Fruit fly (Drosophila melanogaster) whole organism, embryonic: ENCODE results near the gene CG6041.

Experiments
- Antp ChIP-seq: fragments of 200-800 bp; sonication (Bioruptor generic); optimal IDR thresholded peaks from 3 replicates; lab custom pipeline; 2016; ENCODE audit warnings: missing biosample characterization, missing genetic modification characterization
- Asciz ChIP-seq: fragments of 200-800 bp; sonication (Bioruptor generic); optimal IDR thresholded peaks from 2 replicates; lab custom pipeline; 2017; ENCODE audit warnings: missing biosample characterization, mild to moderate bottlenecking, missing genetic modification characterization, missing genetic modification reagents
- CG10209 ChIP-seq: fragments of 200-800 bp; sonication (Bioruptor generic); optimal IDR thresholded peaks from 3 replicates; lab custom pipeline; 2017; ENCODE audit warnings: missing biosample characterization, mild to moderate bottlenecking, missing genetic modification characterization, missing genetic modification reagents
- CG10274 ChIP-seq: fragments of 200-800 bp; sonication (Bioruptor generic); optimal IDR thresholded peaks from 3 replicates; lab custom pipeline; 2017; ENCODE audit warnings: missing biosample characterization, mild to moderate bottlenecking, missing genetic modification characterization
- CG11696 ChIP-seq: fragments of 200-800 bp; sonication (Bioruptor generic); IDR thresholded peaks from 2 replicates; pipeline ENCODE4 v1.3.6; 2022; ENCODE audit warnings: missing biosample characterization, missing genetic modification characterization
- CG12155 ChIP-seq: fragments of 200-800 bp; sonication (Bioruptor generic); optimal IDR thresholded peaks from 3 replicates; lab custom pipeline; 2016; ENCODE audit warnings: missing biosample characterization, missing genetic modification characterization
- CG13624 ChIP-seq: fragments of 200-800 bp; sonication (Bioruptor generic); optimal IDR thresholded peaks from 2 replicates; lab custom pipeline; 2016; ENCODE audit warnings: missing biosample characterization, missing genetic modification characterization
- CG14050 ChIP-seq: fragments of 200-800 bp; sonication (Bioruptor generic); IDR thresholded peaks from 3 replicates; pipeline ENCODE4 v1.3.6; 2022; ENCODE audit warnings: missing biosample characterization, missing genetic modification characterization
- CG15073 ChIP-seq: fragments of 200-800 bp; sonication (Bioruptor generic); optimal IDR thresholded peaks from 2 replicates; lab custom pipeline; 2016; ENCODE audit warnings: missing biosample characterization, missing genetic modification characterization
- CG1603 ChIP-seq: fragments of 200-800 bp; sonication (Bioruptor generic); optimal IDR thresholded peaks from 2 replicates; lab custom pipeline; 2019; ENCODE audit warnings: missing biosample characterization, mild to moderate bottlenecking, missing genetic modification characterization, moderate library complexity
- CG17328 ChIP-seq: fragments of 200-800 bp; sonication (Bioruptor generic); IDR thresholded peaks from 2 replicates; pipeline ENCODE4 v1.3.6; 2022; ENCODE audit warnings: missing biosample characterization, missing genetic modification characterization
- CG17359 ChIP-seq: fragments of 200-800 bp; sonication (Bioruptor generic); optimal IDR thresholded peaks from 3 replicates; lab custom pipeline; 2018; ENCODE audit warnings: missing biosample characterization, mild to moderate bottlenecking, missing genetic modification characterization, moderate library complexity
- CG17361 ChIP-seq: fragments of 200-800 bp; sonication (Bioruptor generic); IDR thresholded peaks from 3 replicates; pipeline ENCODE4 v1.3.6; 2022; ENCODE audit warnings: missing biosample characterization, missing genetic modification characterization
- CG17612 ChIP-seq: fragments of 200-800 bp; sonication (Bioruptor generic); IDR thresholded peaks from 2 replicates; pipeline ENCODE4 v1.3.6; 2022; ENCODE audit warnings: missing biosample characterization, missing genetic modification characterization
- CG2120 ChIP-seq: fragments of 200-800 bp; sonication (Bioruptor generic); optimal IDR thresholded peaks from 3 replicates; lab custom pipeline; 2016; ENCODE audit warnings: missing biosample characterization, missing genetic modification characterization
- CG3407 ChIP-seq: fragments of 200-800 bp; sonication (Bioruptor generic); optimal IDR thresholded peaks from 2 replicates; lab custom pipeline; 2018; ENCODE audit warnings: missing biosample characterization, mild to moderate bottlenecking, missing genetic modification characterization
- CG4404 ChIP-seq: fragments of 200-800 bp; sonication (Bioruptor generic); IDR thresholded peaks from 2 replicates; pipeline ENCODE4 v1.3.6; 2022; ENCODE audit warnings: missing biosample characterization, missing genetic modification characterization
- CG4820 ChIP-seq: fragments of 200-800 bp; sonication (Bioruptor generic); optimal IDR thresholded peaks from 3 replicates; lab custom pipeline; 2016; ENCODE audit warnings: missing biosample characterization, missing genetic modification characterization
- CG7556 ChIP-seq: fragments of 200-800 bp; sonication (Bioruptor generic); optimal IDR thresholded peaks from 2 replicates; lab custom pipeline; 2017; ENCODE audit warnings: missing biosample characterization, mild to moderate bottlenecking, missing genetic modification characterization
- CG9817 ChIP-seq: fragments of 200-800 bp; sonication (Bioruptor generic); optimal IDR thresholded peaks from 2 replicates; lab custom pipeline; 2018; ENCODE audit warnings: missing biosample characterization, mild to moderate bottlenecking, missing genetic modification characterization, moderate library complexity
- CoRest ChIP-seq: fragments of 200-800 bp; sonication (Bioruptor generic); optimal IDR thresholded peaks from 3 replicates; lab custom pipeline; 2018; ENCODE audit warnings: missing biosample characterization, mild to moderate bottlenecking, missing genetic modification characterization, moderate library complexity
- Dll ChIP-seq: fragments of 200-800 bp; sonication (Bioruptor generic); IDR thresholded peaks from 4 replicates; pipeline ENCODE4 v1.3.6; 2022; ENCODE audit warnings: missing biosample characterization, missing genetic modification characterization; ENCODE audit not compliant: partially characterized antibody
- Doc2 ChIP-seq: fragments of 200-800 bp; sonication (Bioruptor generic); IDR thresholded peaks from 2 replicates; pipeline ENCODE4 v1.3.6; 2022; ENCODE audit warnings: missing biosample characterization, missing genetic modification characterization
- GATAe ChIP-seq: fragments of 200-800 bp; sonication (Bioruptor generic); conservative IDR thresholded peaks from 2 replicates; pipeline ENCODE4 v1.3.6; 2022; ENCODE audit warnings: missing biosample characterization, missing genetic modification characterization
- Gsc ChIP-seq: fragments of 200-800 bp; sonication (Bioruptor generic); IDR thresholded peaks from 2 replicates; pipeline ENCODE4 v1.3.6; 2022; ENCODE audit warnings: missing biosample characterization, missing genetic modification characterization
- HLH54F ChIP-seq: fragments of 200-800 bp; sonication (Bioruptor generic); optimal IDR thresholded peaks from 3 replicates; lab custom pipeline; 2016; ENCODE audit warnings: missing biosample characterization, missing genetic modification characterization
- Max ChIP-seq: fragments of 200-800 bp; sonication (Bioruptor generic); optimal IDR thresholded peaks from 2 replicates; lab custom pipeline; 2016; ENCODE audit warnings: missing biosample characterization, mild to moderate bottlenecking, missing genetic modification characterization
- Mes4 ChIP-seq: fragments of 200-800 bp; sonication (Bioruptor generic); optimal IDR thresholded peaks from 2 replicates; lab custom pipeline; 2016; ENCODE audit warnings: missing biosample characterization, missing genetic modification characterization
- Neu2 ChIP-seq: fragments of 200-800 bp; sonication (Bioruptor generic); optimal IDR thresholded peaks from 3 replicates; lab custom pipeline; 2016; ENCODE audit warnings: missing biosample characterization, missing genetic modification characterization, borderline replicate concordance
- Poxn ChIP-seq: fragments of 200-800 bp; sonication (Bioruptor generic); IDR thresholded peaks from 2 replicates; pipeline ENCODE4 v1.3.6; 2022; ENCODE audit warnings: missing biosample characterization, missing genetic modification characterization
- Rx ChIP-seq: fragments of 200-800 bp; sonication (Bioruptor generic); IDR thresholded peaks from 2 replicates; pipeline ENCODE4 v1.3.6; 2022; ENCODE audit warnings: missing biosample characterization, missing genetic modification characterization
- cad ChIP-seq: fragments of >200 bp; optimal IDR thresholded peaks from 2 replicates; lab custom pipeline; 2017; ENCODE audit warnings: missing biosample characterization, missing genetic modification characterization
- chm ChIP-seq: fragments of 200-800 bp; sonication (Bioruptor generic); IDR thresholded peaks from 2 replicates; pipeline ENCODE4 v1.3.6; 2022; ENCODE audit warnings: missing biosample characterization, missing genetic modification characterization
- dati ChIP-seq: fragments of 200-800 bp; sonication (Bioruptor generic); IDR thresholded peaks from 2 replicates; pipeline ENCODE4 v1.3.6; 2022; ENCODE audit warnings: missing biosample characterization, missing genetic modification characterization
- dmrt99B ChIP-seq: fragments of 200-800 bp; sonication (Bioruptor generic); optimal IDR thresholded peaks from 2 replicates; lab custom pipeline; 2018; ENCODE audit warnings: missing biosample characterization, mild to moderate bottlenecking, missing genetic modification characterization, moderate library complexity
- fd64A ChIP-seq: fragments of 200-800 bp; sonication (Bioruptor generic); optimal IDR thresholded peaks from 3 replicates; lab custom pipeline; 2018; ENCODE audit warnings: missing biosample characterization, mild to moderate bottlenecking, missing genetic modification characterization
- gce ChIP-seq: fragments of 200-800 bp; sonication (Bioruptor generic); IDR thresholded peaks from 3 replicates; pipeline ENCODE4 v1.3.6; 2022; ENCODE audit warnings: missing biosample characterization, missing genetic modification characterization
- hth ChIP-seq: fragments of >200 bp; optimal IDR thresholded peaks from 2 replicates; lab custom pipeline; 2017; ENCODE audit warnings: inconsistent platforms
- lilli ChIP-seq: fragments of 200-800 bp; sonication (Bioruptor generic); optimal IDR thresholded peaks from 3 replicates; lab custom pipeline; 2016; ENCODE audit warnings: missing biosample characterization, missing genetic modification characterization
- luna ChIP-seq: fragments of 200-800 bp; sonication (Bioruptor generic); optimal IDR thresholded peaks from 2 replicates; lab custom pipeline; 2016; ENCODE audit warnings: missing biosample characterization, missing genetic modification characterization
- maf-S ChIP-seq: fragments of 200-800 bp; sonication (Bioruptor generic); optimal IDR thresholded peaks from 2 replicates; lab custom pipeline; 2016; ENCODE audit warnings: missing biosample characterization, missing genetic modification characterization
- mirr ChIP-seq: fragments of 200-800 bp; sonication (Bioruptor generic); optimal IDR thresholded peaks from 3 replicates; lab custom pipeline; 2018; ENCODE audit warnings: missing biosample characterization, mild to moderate bottlenecking, missing genetic modification characterization
- nerfin-1 ChIP-seq: fragments of 200-800 bp; sonication (Bioruptor generic); optimal IDR thresholded peaks from 3 replicates; lab custom pipeline; 2019; ENCODE audit warnings: missing biosample characterization, mild to moderate bottlenecking, missing genetic modification characterization, moderate library complexity
- oc ChIP-seq: fragments of 200-800 bp; sonication (Bioruptor generic); optimal IDR thresholded peaks from 2 replicates; lab custom pipeline; 2018; ENCODE audit warnings: missing biosample characterization, mild to moderate bottlenecking, missing genetic modification characterization, moderate library complexity
- pan ChIP-seq, 4 experiments: fragments of >200 bp in 3 of 4; fragments of 200-800 bp in 1 of 4; sonication (Bioruptor generic) in 1 of 4; optimal IDR thresholded peaks in 3 of 4; IDR thresholded peaks in 1 of 4; 2 replicates each; pipeline versions ENCODE4 v1.3.6 to Lab custom; 2017 to 2022; ENCODE audit warnings: missing biosample characterization in 2 of 4, missing genetic modification characterization in 2 of 4, mixed read lengths in 1 of 4
- sens-2 ChIP-seq: fragments of 200-800 bp; sonication (Bioruptor generic); IDR thresholded peaks from 2 replicates; pipeline ENCODE4 v1.3.6; 2022; ENCODE audit warnings: missing biosample characterization, missing genetic modification characterization
- sna ChIP-seq: fragments of 200-800 bp; sonication (Bioruptor generic); IDR thresholded peaks from 2 replicates; pipeline ENCODE4 v1.3.6; 2022; ENCODE audit warnings: missing biosample characterization, missing genetic modification characterization; ENCODE audit not compliant: partially characterized antibody
- stwl ChIP-seq: fragments of 200-800 bp; sonication (Bioruptor generic); optimal IDR thresholded peaks from 3 replicates; lab custom pipeline; 2018; ENCODE audit warnings: missing biosample characterization, mild to moderate bottlenecking, missing genetic modification characterization, moderate library complexity
- zen2 ChIP-seq: fragments of 200-800 bp; sonication (Bioruptor generic); IDR thresholded peaks from 3 replicates; pipeline ENCODE4 v1.3.6; 2022; ENCODE audit warnings: missing biosample characterization, missing genetic modification characterization; ENCODE audit not compliant: partially characterized antibody

CG6041 gene

DNA sequence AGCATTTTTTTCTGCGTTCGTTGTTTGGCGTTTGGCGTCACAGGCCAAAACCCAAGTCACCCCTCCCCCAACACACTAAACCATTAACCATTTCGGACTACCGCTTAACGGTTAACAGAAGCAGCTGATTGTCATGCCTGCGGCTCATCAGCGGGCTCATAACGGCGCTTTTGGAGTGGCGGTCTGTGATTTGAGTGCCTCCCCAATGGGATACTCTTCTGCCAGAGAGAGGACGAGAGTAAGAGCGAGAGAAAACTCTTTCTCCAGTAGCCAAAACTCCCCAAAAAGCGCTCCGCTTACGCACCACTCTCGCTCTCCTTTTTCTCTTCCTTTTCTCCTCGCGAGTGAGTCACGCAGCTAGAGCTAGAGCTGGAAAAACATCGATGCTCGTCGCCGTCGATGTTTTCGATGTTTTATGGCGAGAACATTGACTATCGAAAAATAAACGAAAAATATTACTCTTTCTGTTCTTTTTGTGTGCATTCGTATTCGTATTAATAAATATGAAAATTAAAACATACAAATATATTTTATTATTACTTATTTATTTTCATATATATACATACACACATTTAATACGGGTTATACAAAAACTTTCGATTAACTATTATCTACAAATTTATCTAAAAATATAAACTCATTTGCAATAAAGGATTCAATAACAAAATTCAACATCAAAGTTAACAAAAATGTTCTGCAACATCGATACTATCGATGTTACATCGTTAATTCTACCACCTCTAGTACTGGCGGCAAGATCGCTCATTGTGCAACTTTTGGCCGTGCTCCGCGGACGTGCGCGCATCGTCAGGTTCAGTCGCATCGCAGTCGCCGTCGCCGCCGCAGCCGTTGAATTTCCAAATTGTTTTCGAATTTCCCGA, 17.8 kb downstream of the CG6041 start, which contains the start of gene Grip (continued):
- TF ChIP-seq dati (GFP tag; lab: Robert Waterston, UW), result no peak
- peak; percentile 73 for TF ChIP-seq CG17361 (GFP tag; lab: Robert Waterston, UW)
- TF ChIP-seq maf-S (GFP tag; lab: Kevin White, UChicago), result no peak
- no peak for TF ChIP-seq hth (lab: Kevin White, UChicago)
- no peak for TF ChIP-seq Rx (GFP tag; lab: Robert Waterston, UW)
- no peak for TF ChIP-seq GATAe (GFP tag; lab: Robert Waterston, UW)
- peak; percentile 25; the same call in 2 of the 3 replicates for TF ChIP-seq zen2
- TF ChIP-seq CG10209 (GFP tag; lab: Kevin White, UChicago), result peak; percentile 26
- TF ChIP-seq CG17359 (tag; lab: Kevin White, UChicago), result peak; percentile 16
- no peak for TF ChIP-seq pan (optimal IDR thresholded peaks at IDR 0.05; lab: Kevin White, UChicago)
- TF ChIP-seq pan (GFP tag; optimal IDR thresholded peaks at IDR 0.05 in 1 of 2, IDR thresholded peaks at IDR 0.05 in 1 of 2), result peak in 1 of 2 experiments; percentile 38
- TF ChIP-seq CG11696, result no peak
- TF ChIP-seq Poxn (GFP tag; lab: Robert Waterston, UW), result no peak
- TF ChIP-seq CoRest (tag; lab: Kevin White, UChicago), result peak; percentile 62
- TF ChIP-seq CG3407, result no peak
- no peak for TF ChIP-seq CG13624 (GFP tag; lab: Kevin White, UChicago)
- TF ChIP-seq Max (GFP tag; lab: Kevin White, UChicago), result peak; percentile 6
- no peak for TF ChIP-seq Gsc (GFP tag; lab: Robert Waterston, UW)
- TF ChIP-seq CG9817 (tag; lab: Kevin White, UChicago), result peak; percentile 12
- TF ChIP-seq CG17328 (GFP tag; lab: Robert Waterston, UW), result peak; percentile 17; the same call in 1 of the 2 replicates
- TF ChIP-seq CG4404 (GFP tag; lab: Robert Waterston, UW), result no peak
- no peak for TF ChIP-seq CG1603 (tag; lab: Kevin White, UChicago)
- TF ChIP-seq CG4820 (GFP tag; lab: Kevin White, UChicago), result peak; percentile 9
- no peak for TF ChIP-seq CG12155 (GFP tag; lab: Kevin White, UChicago)
- no peak for TF ChIP-seq Mes4 (GFP tag; lab: Kevin White, UChicago)
- no peak for TF ChIP-seq mirr (GFP tag; lab: Kevin White, UChicago)
- TF ChIP-seq CG15073 (GFP tag; lab: Kevin White, UChicago), result no peak
- no peak for TF ChIP-seq Asciz (GFP tag; lab: Kevin White, UChicago)
- TF ChIP-seq dmrt99B (tag; lab: Kevin White, UChicago), result peak; percentile 11
- TF ChIP-seq sens-2 (GFP tag; lab: Robert Waterston, UW), result no peak
- TF ChIP-seq CG17612, result no peak
- no peak for TF ChIP-seq cad (GFP tag; lab: Kevin White, UChicago)
- TF ChIP-seq fd64A (GFP tag; lab: Kevin White, UChicago), result no peak
- peak; percentile 27 for TF ChIP-seq stwl (tag; lab: Kevin White, UChicago)
- TF ChIP-seq CG14050 (GFP tag; lab: Robert Waterston, UW), result no peak
- TF ChIP-seq CG10274, result no peak
- no peak for TF ChIP-seq oc (tag; lab: Kevin White, UChicago)
- no peak for TF ChIP-seq Neu2 (GFP tag; lab: Kevin White, UChicago)
- no peak for TF ChIP-seq gce (GFP tag; lab: Robert Waterston, UW)
- no peak; the same call in 1 of the 2 replicates for TF ChIP-seq sna (GFP tag; lab: Robert Waterston, UW)
- TF ChIP-seq Doc2 (GFP tag; lab: Robert Waterston, UW), result no peak
- no peak for TF ChIP-seq nerfin-1 (tag; lab: Kevin White, UChicago)
- TF ChIP-seq CG2120, result no peak
- TF ChIP-seq chm (GFP tag; lab: Robert Waterston, UW), result no peak; the same call in 1 of the 2 replicates
- TF ChIP-seq Dll, result peak; percentile 82
- no peak for TF ChIP-seq Antp (GFP tag; lab: Kevin White, UChicago)
- no peak for TF ChIP-seq lilli (GFP tag; lab: Kevin White, UChicago)
- no peak for TF ChIP-seq luna
- peak; percentile 51 for TF ChIP-seq CG7556 (GFP tag; lab: Kevin White, UChicago)
- no peak for TF ChIP-seq HLH54F (GFP tag; lab: Kevin White, UChicago)
